Fruit fly (Drosophila melanogaster) whole organism, wandering third instar larva: ENCODE results near the gene cry.

ENCODE experiments used
- Abd-B ChIP-seq: fragments of >200 bp; optimal IDR thresholded peaks from 2 replicates; lab custom pipeline; 2017; ENCODE audit warnings: missing biosample characterization, missing genetic modification characterization
- CG32264 ChIP-seq: fragments of 200-800 bp; sonication (Bioruptor generic); optimal IDR thresholded peaks from 2 replicates; lab custom pipeline; 2016; ENCODE audit warnings: missing biosample characterization, missing genetic modification characterization
- CG9705 ChIP-seq: fragments of 200-800 bp; sonication (Bioruptor generic); optimal IDR thresholded peaks from 2 replicates; lab custom pipeline; 2018; ENCODE audit warnings: missing biosample characterization, mild to moderate bottlenecking, missing genetic modification characterization
- Dfd ChIP-seq: fragments of >200 bp; optimal IDR thresholded peaks from 2 replicates; lab custom pipeline; 2017; ENCODE audit warnings: missing biosample characterization, missing genetic modification characterization
- GATAd ChIP-seq: sonication (Bioruptor generic); optimal IDR thresholded peaks from 2 replicates; lab custom pipeline; 2016; ENCODE audit warnings: missing biosample characterization, missing genetic modification characterization
- Hnf4 ChIP-seq: fragments of 200-800 bp; sonication (Bioruptor generic); optimal IDR thresholded peaks from 2 replicates; lab custom pipeline; 2016; ENCODE audit warnings: missing biosample characterization, mild to moderate bottlenecking, missing genetic modification characterization
- Hr83 ChIP-seq: fragments of 200-300 bp; sonication (Bioruptor generic); optimal IDR thresholded peaks from 2 replicates; lab custom pipeline; 2016; ENCODE audit warnings: missing biosample characterization, mild to moderate bottlenecking, missing genetic modification characterization, moderate library complexity; ENCODE audit not compliant: poor library complexity, severe bottlenecking
- Jra ChIP-seq: sonication (Bioruptor generic); optimal IDR thresholded peaks from 2 replicates; lab custom pipeline; 2016; ENCODE audit warnings: missing biosample characterization, missing genetic modification characterization
- Myc ChIP-seq: fragments of >200 bp; optimal IDR thresholded peaks from 2 replicates; lab custom pipeline; 2017
- Sp1 ChIP-seq: fragments of 200-800 bp; sonication (Bioruptor generic); optimal IDR thresholded peaks from 3 replicates; lab custom pipeline; 2019; ENCODE audit warnings: missing biosample characterization, mild to moderate bottlenecking, missing genetic modification characterization, moderate library complexity
- Vsx2 ChIP-seq: fragments of 200-300, 225-300 bp; sonication (Bioruptor generic); optimal IDR thresholded peaks from 2 replicates; lab custom pipeline; 2018; ENCODE audit warnings: missing biosample characterization, missing genetic modification characterization; ENCODE audit not compliant: partially characterized antibody
- br ChIP-seq: fragments of 200-800 bp; sonication (Bioruptor generic); optimal IDR thresholded peaks from 2 replicates; lab custom pipeline; 2016; ENCODE audit warnings: missing biosample characterization, missing genetic modification characterization
- ey ChIP-seq: fragments of 200-800 bp; sonication (Bioruptor generic); optimal IDR thresholded peaks from 2 replicates; lab custom pipeline; 2016; ENCODE audit warnings: missing biosample characterization, missing genetic modification characterization
- foxo ChIP-seq, 2 experiments: fragments of 200-800 bp; sonication (Bioruptor generic); optimal IDR thresholded peaks; 2 replicates in 1 of 2; 3 replicates in 1 of 2; lab custom pipeline; 2016 to 2017; ENCODE audit warnings: missing biosample characterization in 2 of 2, missing genetic modification characterization in 2 of 2
- fru ChIP-seq: fragments of 200-800 bp; sonication (Bioruptor generic); optimal IDR thresholded peaks from 3 replicates; lab custom pipeline; 2016; ENCODE audit warnings: missing biosample characterization, mild to moderate bottlenecking, missing genetic modification characterization
- h ChIP-seq: fragments of 200-800 bp; sonication (Bioruptor generic); optimal IDR thresholded peaks from 3 replicates; lab custom pipeline; 2016; ENCODE audit warnings: missing biosample characterization, mild to moderate bottlenecking, missing genetic modification characterization
- psq ChIP-seq: fragments of 200-800 bp; sonication (Bioruptor generic); optimal IDR thresholded peaks from 3 replicates; lab custom pipeline; 2017; ENCODE audit warnings: missing biosample characterization, mild to moderate bottlenecking, missing genetic modification characterization, moderate library complexity
- rgr ChIP-seq: fragments of 200-800 bp; sonication (Bioruptor generic); optimal IDR thresholded peaks from 3 replicates; lab custom pipeline; 2016; ENCODE audit warnings: missing biosample characterization, mild to moderate bottlenecking, missing genetic modification characterization
- sage ChIP-seq: fragments of 200-800 bp; sonication (Bioruptor generic); optimal IDR thresholded peaks from 2 replicates; lab custom pipeline; 2016; ENCODE audit warnings: missing biosample characterization, mild to moderate bottlenecking, missing genetic modification characterization
- tai ChIP-seq: sonication (Bioruptor generic); optimal IDR thresholded peaks from 2 replicates; lab custom pipeline; 2016; ENCODE audit warnings: missing biosample characterization, missing genetic modification characterization
- usp ChIP-seq: fragments of >200 bp; optimal IDR thresholded peaks from 2 replicates; lab custom pipeline; 2017; ENCODE audit warnings: missing biosample characterization, missing genetic modification characterization
- woc ChIP-seq: sonication (Bioruptor generic); optimal IDR thresholded peaks from 2 replicates; lab custom pipeline; 2016; ENCODE audit warnings: missing biosample characterization, mild to moderate bottlenecking, missing genetic modification characterization

cry gene

DNA sequence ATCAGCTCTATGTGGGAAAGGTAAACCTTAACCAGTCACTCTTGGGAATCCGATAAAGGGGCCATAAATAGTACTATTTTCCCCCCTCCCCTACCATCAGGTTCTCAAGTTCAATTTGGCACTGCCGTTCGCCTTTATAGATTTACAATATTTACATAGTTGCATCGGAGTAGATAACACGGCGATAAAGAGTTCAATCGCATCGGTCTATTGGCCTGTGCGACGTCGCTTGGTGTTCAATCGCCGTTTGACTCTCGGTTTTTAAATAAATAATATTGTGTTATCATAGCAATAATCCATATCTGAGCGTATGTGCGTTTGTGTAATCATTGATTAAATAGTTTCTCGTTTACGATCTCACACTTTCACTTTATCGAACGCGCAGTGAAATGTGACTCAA lies 38.1 kb downstream of the cry start:
- TF ChIP-seq Vsx2 (GFP tag; lab: Kevin White, UChicago) (no peak), GATAd (GFP tag; lab: Kevin White, UChicago) (no peak), ey (GFP tag; lab: Kevin White, UChicago) (no peak), br (GFP tag; lab: Kevin White, UChicago) (no peak), Myc (lab: Kevin White, UChicago) (no peak)

DNA sequence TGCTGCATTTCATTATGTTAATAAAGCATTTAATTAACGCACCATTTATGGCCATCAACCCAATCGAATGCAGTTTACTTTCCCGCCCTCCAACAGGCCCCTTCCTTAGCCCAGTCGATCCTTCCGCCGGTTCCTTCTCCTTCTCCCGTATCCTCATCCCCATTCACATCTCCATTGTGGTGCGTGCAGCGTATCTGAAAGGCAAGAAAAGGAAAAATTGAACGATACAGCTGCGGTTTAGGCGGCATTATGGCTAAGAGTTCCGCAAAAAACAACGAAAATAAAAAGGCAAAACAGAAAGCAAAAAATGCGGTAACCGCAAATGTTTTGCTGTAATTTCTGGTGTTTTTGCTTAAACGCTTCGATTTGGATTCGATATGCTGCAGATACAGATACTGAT lies 42.0 kb downstream of the cry start:
- TF ChIP-seq psq (GFP tag; lab: Kevin White, UChicago), result peak; percentile 21
- TF ChIP-seq GATAd (GFP tag; lab: Kevin White, UChicago), result no peak
- TF ChIP-seq CG9705 (GFP tag; lab: Kevin White, UChicago), result no peak

DNA sequence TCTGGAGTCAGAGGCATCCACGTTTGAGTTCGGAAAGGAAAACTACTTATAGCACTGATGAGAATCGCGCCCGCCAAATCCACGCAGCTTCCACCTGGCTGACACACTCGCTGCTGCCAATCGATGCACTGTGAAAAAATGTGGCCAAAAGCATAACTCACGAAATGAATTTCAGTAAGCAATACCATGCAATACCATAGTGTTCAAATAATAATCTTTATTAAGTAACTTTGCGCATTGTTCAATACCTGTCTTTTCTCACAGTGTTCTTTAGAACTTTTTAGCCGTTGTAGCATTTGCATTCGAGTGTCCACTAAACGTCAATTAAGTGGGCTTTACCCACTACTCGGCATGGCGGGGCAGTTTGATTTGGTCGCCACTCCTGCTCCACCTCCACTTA lies 43.3 kb downstream of the cry start:
- TF ChIP-seq h (GFP tag; lab: Kevin White, UChicago) (peak; percentile 42), fru (GFP tag; lab: Kevin White, UChicago) (peak; percentile 21), foxo (GFP tag; optimal IDR thresholded peaks at IDR 0.05; lab: Kevin White, UChicago) (peak in 1 of 2 experiments; percentile 23), Dfd (GFP tag; lab: Kevin White, UChicago) (no peak), woc (GFP tag; lab: Kevin White, UChicago) (no peak), Sp1 (GFP tag; lab: Kevin White, UChicago) (no peak), rgr (GFP tag; lab: Kevin White, UChicago) (peak; percentile 21)
- TF ChIP-seq, all 38 proteins: peak for 4

DNA sequence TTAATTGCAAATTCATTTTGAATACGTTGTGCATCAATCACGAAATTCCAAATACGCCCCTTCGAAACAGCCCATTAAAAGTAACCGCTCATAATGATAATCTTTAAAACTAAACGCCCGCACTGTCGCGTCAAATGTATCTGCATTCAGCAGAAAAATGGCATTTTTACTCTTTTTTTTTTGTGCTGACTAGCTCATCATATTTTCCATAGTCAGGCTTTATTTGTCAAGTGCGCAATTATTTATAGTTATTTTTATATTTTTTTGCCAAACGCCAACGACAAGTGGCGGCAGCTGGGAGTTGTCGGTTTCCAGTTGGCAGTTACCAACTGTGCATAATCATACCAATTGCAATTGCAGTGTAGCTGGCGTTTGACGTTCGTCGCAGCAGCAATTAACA lies 44.5 kb downstream of the cry start, which contains the start of gene CG14280:
CG14280 (plus strand) TSS at position 301 of the 400 bp plus-strand sequence.
- no peak for TF ChIP-seq Hnf4 (GFP tag; lab: Kevin White, UChicago)
- no peak for TF ChIP-seq Dfd (GFP tag; lab: Kevin White, UChicago)
- TF ChIP-seq CG9705 (GFP tag; lab: Kevin White, UChicago), result no peak
- no peak for TF ChIP-seq tai (GFP tag; lab: Kevin White, UChicago)
- no peak for TF ChIP-seq sage (GFP tag; lab: Kevin White, UChicago)
- TF ChIP-seq br (GFP tag; lab: Kevin White, UChicago), result no peak
- no peak for TF ChIP-seq Vsx2 (GFP tag; lab: Kevin White, UChicago)
- no peak for TF ChIP-seq usp (GFP tag; lab: Kevin White, UChicago)
- TF ChIP-seq Abd-B (GFP tag; lab: Kevin White, UChicago), result no peak
- TF ChIP-seq Myc (lab: Kevin White, UChicago), result no peak
- TF ChIP-seq Jra, result no peak
- no peak for TF ChIP-seq CG32264 (GFP tag; lab: Kevin White, UChicago)

DNA sequence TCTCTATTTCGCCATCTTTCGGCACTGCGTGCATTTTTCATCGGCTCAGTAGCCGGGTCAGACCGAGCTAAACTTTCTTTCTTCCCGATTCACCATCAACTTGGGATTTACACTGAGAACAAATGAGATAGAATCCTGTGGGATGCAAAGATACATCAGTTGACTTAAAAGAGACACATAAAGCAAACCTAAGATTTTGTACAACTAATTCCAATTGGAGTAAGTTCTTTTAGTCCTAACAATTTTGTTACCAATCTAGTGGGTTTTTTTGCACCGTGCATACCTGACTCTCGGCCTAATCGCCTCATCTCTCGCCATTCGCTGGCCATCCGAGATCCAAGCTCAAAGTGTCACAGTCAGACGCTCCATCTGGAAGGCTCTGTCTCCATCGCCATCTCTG lies 52.8 kb downstream of the cry start:
- TF ChIP-seq Hr83 (GFP tag; lab: Kevin White, UChicago) (no peak), rgr (GFP tag; lab: Kevin White, UChicago) (no peak)
